Fruit fly (Drosophila melanogaster): ENCODE data around the gene CG10513.

dm6 chr3R:25232271-25232989 is 44.6 kb downstream of the CG10513 start, which contains the start of gene Cad96Cb:
- TF ChIP-seq pad (GFP tag; optimal IDR thresholded peaks at IDR 0.05) (no peak), CG1620 (GFP tag; optimal IDR thresholded peaks at IDR 0.05) (no peak)

Measured in whole organism, adult.